Worm (Caenorhabditis elegans) whole organism, L4 larva: ENCODE data around the gene F38B7.11.
A peak's percentile ranks its signal among the peaks of the same experiment; 100 is the strongest.

Source experiments
- F44E2.7 ChIP-seq: fragments of 200-800 bp; sonication (Bioruptor generic); IDR thresholded peaks from 2 replicates; pipeline ENCODE4 v2.1.2; 2022; ENCODE audit warnings: missing genetic modification characterization, missing compliant biosample characterization
- ama-1 ChIP-seq: fragments of 150-350 bp; optimal IDR thresholded peaks from 2 replicates; lab custom pipeline; 2014; ENCODE audit warnings: inconsistent platforms, mixed read lengths
- dmd-8 ChIP-seq: fragments of 200-800 bp; sonication (Bioruptor generic); IDR thresholded peaks from 2 replicates; pipeline ENCODE4 v1.3.6; 2022; ENCODE audit warnings: missing genetic modification characterization, missing compliant biosample characterization
- lin-39 ChIP-seq: fragments of 150-350 bp; optimal IDR thresholded peaks from 2 replicates; lab custom pipeline; 2014; ENCODE audit warnings: missing biosample characterization, missing genetic modification reagents, missing genetic modification characterization
- mdl-1 ChIP-seq, 2 experiments: fragments of 150-350 bp in 1 of 2; sonication (generic microtip) in 1 of 2; optimal IDR thresholded peaks; 2 replicates each; lab custom pipeline; 2014 to 2017; ENCODE audit warnings: missing biosample characterization in 2 of 2, missing genetic modification characterization in 2 of 2
- pha-4 ChIP-seq, 2 experiments: fragments of 150-350 bp in 1 of 2; fragments of 200-800 bp in 1 of 2; sonication (Bioruptor generic) in 1 of 2; IDR thresholded peaks in 1 of 2; optimal IDR thresholded peaks in 1 of 2; 2 replicates each; pipeline versions ENCODE4 v1.3.6 to Lab custom; 2014 to 2022; ENCODE audit warnings: missing genetic modification characterization in 2 of 2, missing genetic modification reagents in 2 of 2, missing biosample characterization in 1 of 2, missing compliant biosample characterization in 1 of 2
- ztf-11 ChIP-seq: fragments of 150-350 bp; optimal IDR thresholded peaks from 2 replicates; lab custom pipeline; 2014; ENCODE audit warnings: missing biosample characterization, missing genetic modification characterization

- no peak for TF ChIP-seq lin-39 (tag; lab: Kevin White, UChicago)
- TF ChIP-seq F44E2.7 (GFP tag; lab: Robert Waterston, UW): no peak
- no peak for TF ChIP-seq ama-1 (lab: Kevin White, UChicago)
- TF ChIP-seq mdl-1 (tag; optimal IDR thresholded peaks at IDR 0.05; lab: Kevin White, UChicago): peak in 1 of 2 experiments; percentile 59
- TF ChIP-seq pha-4 (GFP tag; IDR thresholded peaks at IDR 0.05; lab: Robert Waterston, UW): no peak
- no peak for TF ChIP-seq pha-4 (tag; optimal IDR thresholded peaks at IDR 0.05; lab: Kevin White, UChicago)
- TF ChIP-seq dmd-8: no peak
- TF ChIP-seq ztf-11 (tag; lab: Kevin White, UChicago): no peak
These were observed 12.3 kb upstream of the F38B7.11 start for ce11 chrV:11534495-11535189.
